Fruit fly (Drosophila melanogaster) ovary, adult (tissue): Measurements from ENCODE around the gene Aplip1.
"Not testable (repeated sequence)": the region's sequence is repeated elsewhere in the genome, so short reads cannot be mapped to it uniquely, and the experiment has no call there.

Experiments used
- CG17801 ChIP-seq: fragments of 200-800 bp; optimal IDR thresholded peaks from 2 replicates; lab custom pipeline; 2019; ENCODE audit warnings: missing biosample characterization, mild to moderate bottlenecking, missing genetic modification characterization, moderate library complexity; ENCODE audit not compliant: partially characterized antibody

Aplip1 gene

DNA sequence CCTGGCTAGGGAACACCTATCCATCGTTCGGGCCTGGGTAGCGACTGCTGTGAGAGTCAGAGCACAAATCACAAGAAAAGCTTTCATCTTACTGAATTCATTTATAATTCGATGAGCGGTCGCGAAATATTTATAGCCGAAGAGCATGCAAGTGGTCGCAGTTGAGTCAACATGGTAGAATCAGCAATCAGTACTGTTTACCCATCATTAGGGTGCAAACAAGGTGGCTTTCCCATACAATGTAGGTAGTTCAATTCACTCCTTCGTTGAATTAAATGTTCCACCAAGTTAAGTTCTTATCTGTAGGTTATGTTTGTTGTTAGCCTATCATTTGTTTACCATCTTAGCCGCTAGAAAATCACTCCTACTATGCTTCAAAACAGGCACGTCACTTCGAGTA lies 22.5 kb downstream of the Aplip1 start, which contains the start of gene LysP:
Gene LysP (minus strand): TSS at position 101 of the 400 bp plus-strand sequence.
- no peak for TF ChIP-seq CG17801 (GFP tag; lab: Kevin White, UChicago)

- no peak for TF ChIP-seq CG17801 (GFP tag; lab: Kevin White, UChicago)
These were observed 31.2 kb downstream of the Aplip1 start, which contains the start of gene LysS for dm6 chr3L:1227303-1227797. LysS (plus strand) TSS chr3L:1227747.

DNA sequence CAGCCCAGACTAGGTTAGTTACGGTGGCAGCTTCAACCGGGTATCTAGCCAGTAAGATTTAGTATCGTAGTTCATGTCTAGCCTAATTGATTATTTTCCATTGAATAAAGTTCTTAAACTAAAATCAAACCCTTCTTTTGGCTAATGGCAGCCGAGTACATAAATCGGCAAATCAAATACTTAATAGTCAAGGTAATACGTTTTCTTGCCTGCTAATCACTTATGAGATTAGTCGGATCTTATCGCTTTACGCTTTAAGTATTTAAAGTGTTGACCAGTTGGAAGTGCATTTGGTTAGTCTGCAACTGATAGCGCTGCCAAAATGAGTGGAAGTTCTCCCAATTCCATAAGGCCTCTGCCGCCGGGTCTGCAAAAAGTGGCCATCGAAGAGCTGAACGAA lies 36.5 kb downstream of the Aplip1 start, which contains the start of gene CG33965:
Gene CG33965 (plus strand): TSS at position 301 of the 400 bp plus-strand sequence.
- TF ChIP-seq CG17801 (GFP tag; lab: Kevin White, UChicago), result no peak

DNA sequence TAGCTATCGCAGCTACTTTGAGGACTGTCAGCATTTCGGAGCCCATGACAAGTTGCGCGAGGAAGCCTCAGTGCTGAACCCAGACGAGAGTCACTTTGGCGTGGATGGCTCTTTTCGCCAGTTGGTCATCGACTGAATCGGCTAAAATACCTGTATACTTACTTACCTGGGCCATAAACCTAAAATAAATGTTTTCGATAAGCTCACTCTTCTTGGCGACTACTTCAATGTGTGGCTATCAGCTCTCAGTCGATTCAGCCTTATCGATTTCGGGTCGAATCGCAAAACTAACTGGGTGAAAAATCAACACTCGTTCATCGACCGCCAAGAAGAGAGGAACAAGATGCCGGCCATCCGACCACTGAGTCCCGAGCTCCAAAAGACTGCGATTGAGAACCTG lies 37.7 kb downstream of the Aplip1 start, which contains the start of gene CG33966:
Gene CG33966 (plus strand): TSS at position 301 of the 400 bp plus-strand sequence.
- TF ChIP-seq CG17801 (GFP tag; lab: Kevin White, UChicago), result no peak

- no peak for TF ChIP-seq CG17801 (GFP tag; lab: Kevin White, UChicago)
These were observed 39.3 kb downstream of the Aplip1 start, which contains the start of gene galene for dm6 chr3L:1235426-1235825. galene (plus strand) TSS chr3L:1235726.

- no peak for TF ChIP-seq CG17801 (GFP tag; lab: Kevin White, UChicago)
These were observed 42.1 kb downstream of the Aplip1 start, which contains the start of gene CG9192 for dm6 chr3L:1238219-1238618. CG9192 (minus strand) TSS chr3L:1238319.

- TF ChIP-seq CG17801 (GFP tag; lab: Kevin White, UChicago), result not testable (repeated sequence)
These were observed 49.7 kb downstream of the Aplip1 start, which contains the start of gene Klp61F for dm6 chr3L:1245810-1246209. Klp61F (minus strand) TSS chr3L:1245910.

DNA sequence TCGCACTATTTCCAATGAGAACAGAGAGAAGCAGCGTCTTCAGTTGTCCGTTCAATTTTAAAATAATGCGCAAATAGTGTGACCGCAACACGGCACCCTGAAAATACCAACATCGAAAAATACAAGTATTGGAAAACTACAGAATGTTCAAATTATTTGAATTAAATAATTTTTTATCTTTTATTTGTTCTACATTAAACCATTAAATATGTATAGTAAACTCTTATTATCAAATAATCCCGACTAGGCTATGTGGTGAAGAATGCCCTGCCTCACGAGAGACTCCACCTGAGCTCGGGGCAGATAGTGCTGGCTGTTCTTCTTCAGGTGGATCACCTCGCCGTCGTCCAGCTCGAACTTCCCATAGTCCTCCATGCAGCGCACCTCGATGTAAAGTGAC lies 50.7 kb downstream of the Aplip1 start, which contains the start of gene CG32318:
Gene CG32318 (minus strand): TSS at position 101 of the 400 bp plus-strand sequence.
- TF ChIP-seq CG17801 (GFP tag; lab: Kevin White, UChicago), result not testable (repeated sequence)

DNA sequence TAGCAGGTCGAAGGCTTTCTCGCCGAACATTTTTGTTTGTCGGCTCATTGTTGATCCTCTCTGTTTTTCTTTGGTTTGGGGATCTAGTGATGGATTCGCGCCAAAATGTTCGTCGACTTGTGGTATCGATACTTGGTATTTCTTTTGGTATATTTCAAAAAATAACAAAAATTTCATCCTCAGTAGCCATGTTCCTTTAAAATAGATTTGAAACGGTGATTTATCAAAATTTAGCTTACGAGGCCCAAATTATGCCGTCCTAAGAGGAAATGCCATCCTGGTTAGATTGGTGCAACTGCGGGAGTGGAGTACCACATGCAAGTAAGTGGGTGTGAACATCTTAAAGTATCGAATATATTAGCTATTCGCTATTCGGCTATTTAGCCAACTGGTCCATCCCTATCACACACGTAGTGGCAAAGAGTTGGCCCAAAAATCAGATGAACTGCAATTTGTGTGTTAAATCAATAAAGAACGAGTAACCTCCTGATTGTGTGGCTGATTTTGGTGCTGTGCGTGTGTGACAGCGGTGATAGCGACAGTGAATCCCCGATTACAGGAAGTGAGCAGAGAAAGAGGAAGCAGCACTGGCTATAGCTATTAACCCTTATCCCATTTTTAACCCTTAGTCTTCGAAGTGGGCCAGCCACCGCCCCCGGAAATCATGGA lies 51.6 kb downstream of the Aplip1 start, which contains the start of the genes Psf1 and Sac1:
Gene Psf1 (minus strand): TSS at position 51 of the 669 bp plus-strand sequence.
Gene Sac1 (plus strand): TSS at position 191 of the 669 bp plus-strand sequence.
- no peak for TF ChIP-seq CG17801 (GFP tag; lab: Kevin White, UChicago)
